Worm (Caenorhabditis elegans) whole organism, L4 larva: ENCODE results near the gene B0228.1.

Experiments
- D1046.2 ChIP-seq: fragments of 200-800 bp; sonication (Bioruptor generic); IDR thresholded peaks from 2 replicates; pipeline ENCODE4 v1.3.6; 2022; ENCODE audit warnings: missing genetic modification characterization, missing compliant biosample characterization
- F44E2.7 ChIP-seq: fragments of 200-800 bp; sonication (Bioruptor generic); IDR thresholded peaks from 2 replicates; pipeline ENCODE4 v2.1.2; 2022; ENCODE audit warnings: missing genetic modification characterization, missing compliant biosample characterization
- Y5F2A.4 ChIP-seq: fragments of 200-800 bp; sonication (Bioruptor generic); optimal IDR thresholded peaks from 2 replicates; lab custom pipeline; 2018; ENCODE audit warnings: mild to moderate bottlenecking, missing genetic modification characterization, missing compliant biosample characterization
- Y75B8A.6 ChIP-seq: fragments of 200-800 bp; sonication (Bioruptor generic); IDR thresholded peaks from 2 replicates; pipeline ENCODE4 v1.3.6; 2022; ENCODE audit warnings: missing genetic modification reagents, missing genetic modification characterization, missing compliant biosample characterization
- aha-1 ChIP-seq: fragments of 150-350 bp; peaks from one replicate; lab custom pipeline; 2014; ENCODE audit warnings: missing biosample characterization, missing genetic modification characterization
- ama-1 ChIP-seq: fragments of 150-350 bp; optimal IDR thresholded peaks from 2 replicates; lab custom pipeline; 2014; ENCODE audit warnings: inconsistent platforms, mixed read lengths
- arid-1 ChIP-seq: fragments of 200-800 bp; sonication (Bioruptor generic); conservative IDR thresholded peaks from 2 replicates; pipeline ENCODE4 v1.3.6; 2022; ENCODE audit warnings: missing genetic modification reagents, missing genetic modification characterization, missing compliant biosample characterization
- attf-4 ChIP-seq: sonication (generic microtip); optimal IDR thresholded peaks from 3 replicates; lab custom pipeline; 2017; ENCODE audit warnings: missing biosample characterization, missing genetic modification characterization
- ces-1 ChIP-seq: fragments of 150-350 bp; sonication (generic microtip); optimal IDR thresholded peaks from 4 replicates; lab custom pipeline; 2014; ENCODE audit warnings: missing biosample characterization, missing genetic modification reagents, missing genetic modification characterization
- ctbp-1 ChIP-seq: fragments of 200-800 bp; sonication (Bioruptor generic); IDR thresholded peaks from 2 replicates; pipeline ENCODE4 v1.3.6; 2022; ENCODE audit warnings: missing genetic modification reagents, missing genetic modification characterization, missing compliant biosample characterization
- daf-16 ChIP-seq, 3 experiments: sonication (generic microtip); optimal IDR thresholded peaks; 2 replicates each; lab custom pipeline; 2016 to 2017; ENCODE audit warnings: missing genetic modification characterization in 3 of 3, missing genetic modification reagents in 3 of 3, mild to moderate bottlenecking in 2 of 3, missing compliant biosample characterization in 2 of 3, missing biosample characterization in 1 of 3, moderate library complexity in 1 of 3
- dmd-6 ChIP-seq: fragments of 200-800 bp; sonication (Bioruptor generic); IDR thresholded peaks from 2 replicates; pipeline ENCODE4 v1.3.6; 2022; ENCODE audit warnings: missing genetic modification reagents, missing genetic modification characterization, missing compliant biosample characterization
- dmd-9 ChIP-seq: fragments of 200-800 bp; sonication (Bioruptor generic); IDR thresholded peaks from 2 replicates; pipeline ENCODE4 v1.3.6; 2022; ENCODE audit warnings: missing genetic modification reagents, missing genetic modification characterization, missing compliant biosample characterization
- duxl-1 ChIP-seq: sonication (generic microtip); optimal IDR thresholded peaks from 2 replicates; lab custom pipeline; 2016; ENCODE audit warnings: mild to moderate bottlenecking, missing genetic modification characterization, moderate library complexity, missing compliant biosample characterization; ENCODE audit not compliant: poor library complexity
- egl-27 ChIP-seq: sonication (generic microtip); optimal IDR thresholded peaks from 3 replicates; lab custom pipeline; 2017; ENCODE audit warnings: missing biosample characterization, missing genetic modification reagents, missing genetic modification characterization
- egl-43 ChIP-seq: fragments of 200-800 bp; sonication (Bioruptor generic); IDR thresholded peaks from 2 replicates; pipeline ENCODE4 v1.3.6; 2022; ENCODE audit warnings: missing genetic modification reagents, missing genetic modification characterization, missing compliant biosample characterization
- fkh-10 ChIP-seq: fragments of 150-350 bp; optimal IDR thresholded peaks from 2 replicates; lab custom pipeline; 2014; ENCODE audit warnings: missing biosample characterization, missing genetic modification reagents, missing genetic modification characterization
- fos-1 ChIP-seq: fragments of 150-350 bp; optimal IDR thresholded peaks from 2 replicates; lab custom pipeline; 2014; ENCODE audit warnings: missing biosample characterization, missing genetic modification characterization
- hlh-11 ChIP-seq: fragments of 200-800 bp; sonication (Bioruptor generic); optimal IDR thresholded peaks from 2 replicates; lab custom pipeline; 2018; ENCODE audit warnings: mild to moderate bottlenecking, missing genetic modification characterization, missing compliant biosample characterization
- hlh-30 ChIP-seq: sonication (generic microtip); optimal IDR thresholded peaks from 2 replicates; lab custom pipeline; 2017; ENCODE audit warnings: antibody characterized with exemption, mild to moderate bottlenecking, missing genetic modification characterization, missing compliant biosample characterization; ENCODE audit not compliant: insufficient read depth
- jun-1 ChIP-seq: fragments of 150-350 bp; optimal IDR thresholded peaks from 2 replicates; lab custom pipeline; 2014; ENCODE audit warnings: missing biosample characterization, missing genetic modification reagents, missing genetic modification characterization
- lin-29 ChIP-seq: fragments of 200-800 bp; sonication (Bioruptor generic); IDR thresholded peaks from 2 replicates; pipeline ENCODE4 v1.3.6; 2022; ENCODE audit warnings: missing genetic modification reagents, missing genetic modification characterization, missing compliant biosample characterization
- madf-5 ChIP-seq, 2 experiments: fragments of 200-800 bp; sonication (Bioruptor generic); IDR thresholded peaks; 2 replicates each; pipeline ENCODE4 v1.3.6; 2022; ENCODE audit warnings: missing compliant biosample characterization in 2 of 2, missing genetic modification characterization in 2 of 2
- mdl-1 ChIP-seq, 2 experiments: fragments of 150-350 bp in 1 of 2; sonication (generic microtip) in 1 of 2; optimal IDR thresholded peaks; 2 replicates each; lab custom pipeline; 2014 to 2017; ENCODE audit warnings: missing biosample characterization in 2 of 2, missing genetic modification characterization in 2 of 2
- mep-1 ChIP-seq: fragments of 150-350 bp; sonication (generic microtip); optimal IDR thresholded peaks from 3 replicates; lab custom pipeline; 2014; ENCODE audit warnings: missing biosample characterization, missing genetic modification characterization
- mes-2 ChIP-seq: sonication (generic microtip); optimal IDR thresholded peaks from 2 replicates; lab custom pipeline; 2016; ENCODE audit warnings: missing genotype, mild to moderate bottlenecking, missing genetic modification characterization, missing compliant biosample characterization; ENCODE audit not compliant: poor library complexity, severe bottlenecking
- mxl-2 ChIP-seq: fragments of 200-800 bp; sonication (Bioruptor generic); conservative IDR thresholded peaks from 2 replicates; pipeline ENCODE4 v1.3.6; 2022; ENCODE audit warnings: missing genetic modification reagents, missing genetic modification characterization, missing compliant biosample characterization
- nhr-102 ChIP-seq: sonication (generic microtip); optimal IDR thresholded peaks from 2 replicates; lab custom pipeline; 2016; ENCODE audit warnings: mild to moderate bottlenecking, missing genetic modification characterization, moderate library complexity, missing compliant biosample characterization
- nhr-11 ChIP-seq: fragments of 150-350 bp; optimal IDR thresholded peaks from 2 replicates; lab custom pipeline; 2014; ENCODE audit warnings: missing biosample characterization, missing genetic modification characterization
- nhr-25 ChIP-seq: sonication (generic microtip); optimal IDR thresholded peaks from 2 replicates; lab custom pipeline; 2017; ENCODE audit warnings: missing genetic modification characterization, mild to moderate bottlenecking, missing compliant biosample characterization, antibody characterized with exemption, moderate library complexity, borderline replicate concordance; ENCODE audit not compliant: insufficient read depth
- pha-4 ChIP-seq, 2 experiments: fragments of 150-350 bp in 1 of 2; fragments of 200-800 bp in 1 of 2; sonication (Bioruptor generic) in 1 of 2; IDR thresholded peaks in 1 of 2; optimal IDR thresholded peaks in 1 of 2; 2 replicates each; pipeline versions ENCODE4 v1.3.6 to Lab custom; 2014 to 2022; ENCODE audit warnings: missing genetic modification characterization in 2 of 2, missing genetic modification reagents in 2 of 2, missing biosample characterization in 1 of 2, missing compliant biosample characterization in 1 of 2
- rbr-2 ChIP-seq: sonication (generic microtip); optimal IDR thresholded peaks from 2 replicates; lab custom pipeline; 2016; ENCODE audit warnings: missing genotype, missing genetic modification characterization, missing compliant biosample characterization
- sdz-12 ChIP-seq: fragments of 200-800 bp; sonication (Bioruptor generic); optimal IDR thresholded peaks from 2 replicates; lab custom pipeline; 2018; ENCODE audit warnings: mild to moderate bottlenecking, missing genetic modification characterization, missing compliant biosample characterization
- skn-1 ChIP-seq: fragments of 150-350 bp; optimal IDR thresholded peaks from 2 replicates; lab custom pipeline; 2014; ENCODE audit warnings: missing biosample characterization, missing genetic modification characterization
- snpc-1.2 ChIP-seq: fragments of 200-800 bp; sonication (Bioruptor generic); IDR thresholded peaks from 2 replicates; pipeline ENCODE4 v1.3.6; 2022; ENCODE audit warnings: missing genetic modification reagents, missing genetic modification characterization, missing compliant biosample characterization
- snpc-4 ChIP-seq: fragments of 150-350 bp; optimal IDR thresholded peaks from 2 replicates; lab custom pipeline; 2014; ENCODE audit warnings: missing biosample characterization, missing genetic modification characterization
- spr-1 ChIP-seq: sonication (generic microtip); optimal IDR thresholded peaks from 2 replicates; lab custom pipeline; 2016; ENCODE audit warnings: mild to moderate bottlenecking, missing genetic modification characterization, missing compliant biosample characterization
- spr-3 ChIP-seq: fragments of 200-800 bp; sonication (Bioruptor generic); optimal IDR thresholded peaks from 2 replicates; lab custom pipeline; 2018; ENCODE audit warnings: mild to moderate bottlenecking, missing genetic modification characterization, missing compliant biosample characterization
- unc-130 ChIP-seq: sonication (generic microtip); optimal IDR thresholded peaks from 2 replicates; lab custom pipeline; 2016; ENCODE audit warnings: missing genetic modification reagents, missing genetic modification characterization, missing compliant biosample characterization
- unc-62 ChIP-seq, 3 experiments: fragments of 150-350 bp in 1 of 3; sonication (generic microtip); optimal IDR thresholded peaks in 2 of 3; peaks in 1 of 3; 1 replicate in 1 of 3; 2 replicates in 2 of 3; lab custom pipeline; 2014 to 2017; ENCODE audit warnings: missing biosample characterization in 3 of 3, missing genetic modification characterization in 3 of 3, missing genetic modification reagents in 3 of 3, missing genotype in 1 of 3
- vab-7 ChIP-seq: fragments of 200-800 bp; sonication (Bioruptor generic); IDR thresholded peaks from 2 replicates; pipeline ENCODE4 v1.3.6; 2022; ENCODE audit warnings: missing genetic modification reagents, missing genetic modification characterization, missing compliant biosample characterization
- zfp-3 ChIP-seq: fragments of 200-800 bp; sonication (Bioruptor generic); conservative IDR thresholded peaks from 2 replicates; pipeline ENCODE4 v1.3.6; 2022; ENCODE audit warnings: missing genetic modification reagents, missing genetic modification characterization, missing compliant biosample characterization
- zip-11 ChIP-seq: fragments of 200-800 bp; sonication (Bioruptor generic); IDR thresholded peaks from 2 replicates; pipeline ENCODE4 v1.3.6; 2022; ENCODE audit warnings: missing genetic modification characterization, missing compliant biosample characterization
- zip-2 ChIP-seq: fragments of 150-350 bp; optimal IDR thresholded peaks from 2 replicates; lab custom pipeline; 2014; ENCODE audit warnings: missing biosample characterization, missing genetic modification characterization
- ztf-11 ChIP-seq: fragments of 150-350 bp; optimal IDR thresholded peaks from 2 replicates; lab custom pipeline; 2014; ENCODE audit warnings: missing biosample characterization, missing genetic modification characterization

Gene B0228.1

ce11 chrII:7708540-7708939 is 46.6 kb upstream of the B0228.1 start, which contains the start of gene B0495.9 (continued):
- TF ChIP-seq nhr-11 (tag; lab: Kevin White, UChicago) (no peak), hlh-11 (tag; lab: Kevin White, UChicago) (peak; percentile 43), mep-1 (tag; lab: Kevin White, UChicago) (peak; percentile 49), zfp-3 (no peak), zip-2 (tag; lab: Kevin White, UChicago) (no peak), spr-3 (GFP tag; lab: Kevin White, UChicago) (no peak), arid-1 (GFP tag; lab: Robert Waterston, UW) (no peak), daf-16 (GFP tag; optimal IDR thresholded peaks at IDR 0.05; lab: Kevin White, UChicago) (no peak), daf-16 (tag; optimal IDR thresholded peaks at IDR 0.05; lab: Kevin White, UChicago) (no peak), fos-1 (no peak), egl-27 (tag; lab: Kevin White, UChicago) (no peak), aha-1 (no peak), spr-1 (tag; lab: Kevin White, UChicago) (peak; percentile 48), nhr-25 (tag; lab: Kevin White, UChicago) (no peak), jun-1 (tag; lab: Kevin White, UChicago) (no peak), mxl-2 (GFP tag; lab: Robert Waterston, UW) (no peak), Y5F2A.4 (GFP tag; lab: Kevin White, UChicago) (no peak), vab-7 (GFP tag; lab: Robert Waterston, UW) (peak; percentile 62; the same call in 1 of the 2 replicates)

- TF ChIP-seq attf-4 (tag; lab: Kevin White, UChicago), result no peak
- no peak for TF ChIP-seq mes-2 (tag; lab: Kevin White, UChicago)
- no peak for TF ChIP-seq rbr-2 (tag; lab: Kevin White, UChicago)
- no peak for TF ChIP-seq D1046.2
- TF ChIP-seq zfp-3, result no peak
- TF ChIP-seq ces-1 (GFP tag; lab: Kevin White, UChicago), result no peak
- TF ChIP-seq zip-11 (GFP tag; lab: Robert Waterston, UW), result no peak
- no peak for TF ChIP-seq nhr-102 (tag; lab: Kevin White, UChicago)
- TF ChIP-seq pha-4 (GFP tag; IDR thresholded peaks at IDR 0.05; lab: Robert Waterston, UW), result no peak
- TF ChIP-seq pha-4 (tag; optimal IDR thresholded peaks at IDR 0.05; lab: Kevin White, UChicago), result no peak
- no peak for TF ChIP-seq nhr-11 (tag; lab: Kevin White, UChicago)
- no peak for TF ChIP-seq duxl-1 (tag; lab: Kevin White, UChicago)
- TF ChIP-seq dmd-6 (GFP tag; lab: Robert Waterston, UW), result no peak
- no peak for TF ChIP-seq sdz-12 (GFP tag; lab: Kevin White, UChicago)
- no peak for TF ChIP-seq dmd-9
- no peak for TF ChIP-seq F44E2.7 (GFP tag; lab: Robert Waterston, UW)
- no peak for TF ChIP-seq unc-130 (GFP tag; lab: Kevin White, UChicago)
- TF ChIP-seq Y75B8A.6 (GFP tag; lab: Robert Waterston, UW), result no peak
- TF ChIP-seq madf-5 (GFP tag; IDR thresholded peaks at IDR 0.05; lab: Robert Waterston, UW), result no peak
- TF ChIP-seq, all 104 proteins: peak for 0
Measured at ce11 chrII:7709301-7709754, 45.8 kb upstream of the B0228.1 start, which contains the start of gene sre-1. Gene sre-1 (plus strand): TSS chrII:7709704.

ce11 chrII:7714614-7715186 is 40.4 kb upstream of the B0228.1 start:
- peak; percentile 21; the same call in 1 of the 2 replicates for TF ChIP-seq ctbp-1
- peak in 1 of 2 experiments; percentile 77 for TF ChIP-seq unc-62 (GFP tag; optimal IDR thresholded peaks at IDR 0.05 in 1 of 2; lab: Kevin White, UChicago)
- TF ChIP-seq unc-62 (tag; optimal IDR thresholded peaks at IDR 0.05; lab: Kevin White, UChicago), result no peak
- TF ChIP-seq ztf-11 (tag; lab: Kevin White, UChicago), result no peak
- TF ChIP-seq fkh-10 (GFP tag; lab: Kevin White, UChicago), result peak; percentile 77
- peak; percentile 53 for TF ChIP-seq hlh-30 (tag; lab: Kevin White, UChicago)
- TF ChIP-seq attf-4 (tag; lab: Kevin White, UChicago), result no peak
- no peak for TF ChIP-seq arid-1 (GFP tag; lab: Robert Waterston, UW)
- no peak for TF ChIP-seq snpc-1.2 (GFP tag; lab: Robert Waterston, UW)
- peak; percentile 25 for TF ChIP-seq rbr-2 (tag; lab: Kevin White, UChicago)
- peak in 1 of 2 experiments; percentile 27 for TF ChIP-seq mdl-1 (tag; optimal IDR thresholded peaks at IDR 0.05; lab: Kevin White, UChicago)
- TF ChIP-seq lin-29, result no peak
- TF ChIP-seq ama-1 (lab: Kevin White, UChicago), result no peak
- TF ChIP-seq skn-1 (tag; lab: Kevin White, UChicago), result no peak
- no peak for TF ChIP-seq sdz-12 (GFP tag; lab: Kevin White, UChicago)
- no peak for TF ChIP-seq snpc-4
- peak; percentile 30; the same call in 1 of the 2 replicates for TF ChIP-seq dmd-6 (GFP tag; lab: Robert Waterston, UW)
- TF ChIP-seq egl-43 (GFP tag; lab: Robert Waterston, UW), result no peak
